Worm (Caenorhabditis elegans) whole organism, young adult: ENCODE results near the gene nduv-3.

ENCODE experiments used
- B0019.2 ChIP-seq: fragments of 200-800 bp; sonication (Bioruptor generic); conservative IDR thresholded peaks from 2 replicates; pipeline ENCODE4 v1.3.6; 2022; ENCODE audit warnings: missing genetic modification reagents, missing genetic modification characterization, missing compliant biosample characterization
- B0035.1 ChIP-seq: sonication (generic microtip); optimal IDR thresholded peaks from 2 replicates; lab custom pipeline; 2016; ENCODE audit warnings: missing genetic modification characterization, mild to moderate bottlenecking, missing compliant biosample characterization, missing genotype, missing genetic modification reagents
- D2030.7 ChIP-seq: fragments of 200-800 bp; sonication (Bioruptor generic); IDR thresholded peaks from 2 replicates; pipeline ENCODE4 v1.3.6; 2022; ENCODE audit warnings: missing genetic modification reagents, missing genetic modification characterization, missing compliant biosample characterization
- F33H1.4 ChIP-seq: fragments of 200-800 bp; sonication (Bioruptor generic); IDR thresholded peaks from 2 replicates; pipeline ENCODE4 v1.3.6; 2022; ENCODE audit warnings: missing genetic modification reagents, missing genetic modification characterization, missing compliant biosample characterization
- F39B2.1 ChIP-seq: fragments of 200-800 bp; sonication (Bioruptor generic); IDR thresholded peaks from 2 replicates; pipeline ENCODE4 v1.3.6; 2022; ENCODE audit warnings: missing genetic modification reagents, missing genetic modification characterization, missing compliant biosample characterization
- F57C9.4 ChIP-seq: sonication (generic microtip); optimal IDR thresholded peaks from 2 replicates; lab custom pipeline; 2017; ENCODE audit warnings: mild to moderate bottlenecking, missing genetic modification characterization, missing compliant biosample characterization
- T07F8.4 ChIP-seq: sonication (generic microtip); optimal IDR thresholded peaks from 2 replicates; lab custom pipeline; 2016; ENCODE audit warnings: mild to moderate bottlenecking, missing genetic modification characterization, moderate library complexity, missing compliant biosample characterization
- T26A5.8 ChIP-seq: sonication (generic microtip); optimal IDR thresholded peaks from 2 replicates; lab custom pipeline; 2016; ENCODE audit warnings: missing genetic modification characterization, missing compliant biosample characterization
- Y56A3A.18 ChIP-seq: fragments of 200-800 bp; sonication (Bioruptor generic); IDR thresholded peaks from 2 replicates; pipeline ENCODE4 v1.3.6; 2022; ENCODE audit warnings: missing genetic modification reagents, missing genetic modification characterization, missing compliant biosample characterization
- Y79H2A.3 ChIP-seq: fragments of 200-800 bp; sonication (Bioruptor generic); conservative IDR thresholded peaks from 2 replicates; pipeline ENCODE4 v1.3.6; 2022; ENCODE audit warnings: missing genetic modification reagents, missing genetic modification characterization, missing compliant biosample characterization
- ama-1 ChIP-seq, 3 experiments: fragments of 150-350 bp in 1 of 3; sonication (generic microtip) in 2 of 3; optimal IDR thresholded peaks; 2 replicates each; lab custom pipeline; 2014 to 2018; ENCODE audit warnings: missing biosample characterization in 2 of 3, missing genetic modification characterization in 2 of 3, missing genetic modification reagents in 2 of 3
- aptf-3 ChIP-seq: fragments of 200-800 bp; sonication (Bioruptor generic); IDR thresholded peaks from 2 replicates; pipeline ENCODE4 v1.3.6; 2022; ENCODE audit warnings: missing genetic modification characterization, missing compliant biosample characterization
- atf-7 ChIP-seq: sonication (generic microtip); optimal IDR thresholded peaks from 2 replicates; lab custom pipeline; 2017; ENCODE audit warnings: mild to moderate bottlenecking, missing genetic modification characterization, missing compliant biosample characterization
- athp-1 ChIP-seq: sonication (generic microtip); optimal IDR thresholded peaks from 2 replicates; lab custom pipeline; 2017; ENCODE audit warnings: mild to moderate bottlenecking, missing genetic modification characterization, missing compliant biosample characterization
- attf-5 ChIP-seq: fragments of 200-800 bp; sonication (Bioruptor generic); optimal IDR thresholded peaks from 2 replicates; lab custom pipeline; 2018; ENCODE audit warnings: mild to moderate bottlenecking, missing genetic modification characterization, missing compliant biosample characterization
- cebp-2 ChIP-seq: fragments of 200-800 bp; sonication (Bioruptor generic); IDR thresholded peaks from 2 replicates; pipeline ENCODE4 v1.3.6; 2022; ENCODE audit warnings: missing genetic modification characterization, missing compliant biosample characterization
- ceh-58 ChIP-seq: fragments of 200-800 bp; sonication (Bioruptor generic); IDR thresholded peaks from 2 replicates; pipeline ENCODE4 v1.3.6; 2022; ENCODE audit warnings: missing genetic modification characterization, missing compliant biosample characterization
- die-1 ChIP-seq: sonication (generic microtip); optimal IDR thresholded peaks from 2 replicates; lab custom pipeline; 2016; ENCODE audit warnings: missing genotype, mild to moderate bottlenecking, missing genetic modification characterization, missing compliant biosample characterization
- dox-1 ChIP-seq: fragments of 200-800 bp; sonication (Bioruptor generic); IDR thresholded peaks from 2 replicates; pipeline ENCODE4 v1.3.6; 2022; ENCODE audit warnings: missing genetic modification reagents, missing genetic modification characterization, missing compliant biosample characterization
- egl-44 ChIP-seq: fragments of 200-800 bp; sonication (Bioruptor generic); IDR thresholded peaks from 2 replicates; pipeline ENCODE4 v1.3.6; 2022; ENCODE audit warnings: missing genetic modification reagents, missing genetic modification characterization, missing compliant biosample characterization
- hlh-12 ChIP-seq: sonication (generic microtip); optimal IDR thresholded peaks from 2 replicates; lab custom pipeline; 2016; ENCODE audit warnings: missing genetic modification characterization, missing compliant biosample characterization
- hmg-1.2 ChIP-seq: fragments of 200-800 bp; sonication (Bioruptor generic); IDR thresholded peaks from 2 replicates; pipeline ENCODE4 v1.3.6; 2022; ENCODE audit warnings: missing genetic modification reagents, missing genetic modification characterization, missing compliant biosample characterization
- hrde-1 ChIP-seq: sonication (generic microtip); optimal IDR thresholded peaks from 2 replicates; lab custom pipeline; 2016; ENCODE audit warnings: missing genetic modification characterization, mild to moderate bottlenecking, missing compliant biosample characterization, moderate library complexity, missing genotype, missing genetic modification reagents, borderline replicate concordance
- let-607 ChIP-seq, 2 experiments: fragments of 200-800 bp in 1 of 2; sonication (Bioruptor generic) in 1 of 2; sonication (generic microtip) in 1 of 2; optimal IDR thresholded peaks; 2 replicates each; lab custom pipeline; 2016 to 2018; ENCODE audit warnings: mild to moderate bottlenecking in 2 of 2, missing compliant biosample characterization in 2 of 2, missing genetic modification characterization in 2 of 2, moderate library complexity in 2 of 2, missing genotype in 1 of 2
- lin-26 ChIP-seq: fragments of 200-800 bp; sonication (Bioruptor generic); IDR thresholded peaks from 2 replicates; pipeline ENCODE4 v1.3.6; 2022; ENCODE audit warnings: missing genetic modification reagents, missing genetic modification characterization, missing compliant biosample characterization
- lin-54 ChIP-seq: fragments of 200-800 bp; sonication (Bioruptor generic); optimal IDR thresholded peaks from 2 replicates; lab custom pipeline; 2018; ENCODE audit warnings: mild to moderate bottlenecking, missing genetic modification characterization, missing compliant biosample characterization
- mes-4 ChIP-seq: sonication (generic microtip); optimal IDR thresholded peaks from 2 replicates; lab custom pipeline; 2016; ENCODE audit warnings: missing genotype, missing genetic modification characterization, missing compliant biosample characterization
- nfyb-1 ChIP-seq: fragments of 200-800 bp; sonication (Bioruptor generic); IDR thresholded peaks from 2 replicates; pipeline ENCODE4 v1.3.6; 2022; ENCODE audit warnings: missing genetic modification reagents, missing genetic modification characterization, missing compliant biosample characterization
- nhr-179 ChIP-seq: sonication (generic microtip); optimal IDR thresholded peaks from 2 replicates; lab custom pipeline; 2016; ENCODE audit warnings: mild to moderate bottlenecking, missing genetic modification characterization, missing compliant biosample characterization
- pbrm-1 ChIP-seq: fragments of 200-800 bp; sonication (Bioruptor generic); IDR thresholded peaks from 2 replicates; pipeline ENCODE4 v1.3.6; 2022; ENCODE audit warnings: missing genetic modification reagents, missing genetic modification characterization, missing compliant biosample characterization
- rec-8 ChIP-seq, 2 experiments: sonication (generic microtip); optimal IDR thresholded peaks; 2 replicates each; lab custom pipeline; 2016; ENCODE audit warnings: mild to moderate bottlenecking in 2 of 2, missing genetic modification characterization in 2 of 2, missing genetic modification reagents in 2 of 2, missing genotype in 2 of 2, missing biosample characterization in 1 of 2, missing compliant biosample characterization in 1 of 2, moderate library complexity in 1 of 2
- sea-2 ChIP-seq: fragments of 200-800 bp; sonication (Bioruptor generic); IDR thresholded peaks from 2 replicates; pipeline ENCODE4 v1.3.6; 2022; ENCODE audit warnings: missing genetic modification characterization, missing compliant biosample characterization
- snpc-3.4 ChIP-seq: sonication (generic microtip); optimal IDR thresholded peaks from 2 replicates; lab custom pipeline; 2017; ENCODE audit warnings: missing genetic modification characterization, mild to moderate bottlenecking, missing compliant biosample characterization, antibody characterized with exemption, moderate library complexity, missing genotype, missing genetic modification reagents
- snpc-4 ChIP-seq, 5 experiments: fragments of 150-350 bp in 1 of 5; sonication (generic microtip) in 4 of 5; optimal IDR thresholded peaks; 2 replicates each; lab custom pipeline; 2014 to 2018; ENCODE audit warnings: missing genetic modification characterization in 5 of 5, missing biosample characterization in 3 of 5, antibody characterized with exemption in 2 of 5, mild to moderate bottlenecking in 2 of 5, missing compliant biosample characterization in 2 of 5, missing genotype in 2 of 5, moderate library complexity in 2 of 5, missing genetic modification reagents in 1 of 5
- tbp1 ChIP-seq: fragments of 200-800 bp; sonication (Bioruptor generic); optimal IDR thresholded peaks from 2 replicates; lab custom pipeline; 2018; ENCODE audit warnings: mild to moderate bottlenecking, missing genetic modification characterization, missing compliant biosample characterization
- tlf-1 ChIP-seq: fragments of 200-800 bp; sonication (Bioruptor generic); optimal IDR thresholded peaks from 2 replicates; lab custom pipeline; 2018; ENCODE audit warnings: mild to moderate bottlenecking, missing genetic modification characterization, missing compliant biosample characterization
- zim-3 ChIP-seq: sonication (generic microtip); optimal IDR thresholded peaks from 2 replicates; lab custom pipeline; 2017; ENCODE audit warnings: mild to moderate bottlenecking, missing genetic modification characterization, moderate library complexity, missing compliant biosample characterization
- ztf-18 ChIP-seq: sonication (generic microtip); optimal IDR thresholded peaks from 2 replicates; lab custom pipeline; 2016; ENCODE audit warnings: missing genotype, mild to moderate bottlenecking, missing genetic modification characterization, missing compliant biosample characterization
- ztf-25 ChIP-seq: fragments of 200-800 bp; sonication (Bioruptor generic); IDR thresholded peaks from 2 replicates; pipeline ENCODE4 v1.3.6; 2022; ENCODE audit warnings: missing genetic modification reagents, missing genetic modification characterization, missing compliant biosample characterization
- ztf-26 ChIP-seq: sonication (generic microtip); optimal IDR thresholded peaks from 2 replicates; lab custom pipeline; 2017; ENCODE audit warnings: missing genetic modification characterization, missing compliant biosample characterization

Gene nduv-3

DNA sequence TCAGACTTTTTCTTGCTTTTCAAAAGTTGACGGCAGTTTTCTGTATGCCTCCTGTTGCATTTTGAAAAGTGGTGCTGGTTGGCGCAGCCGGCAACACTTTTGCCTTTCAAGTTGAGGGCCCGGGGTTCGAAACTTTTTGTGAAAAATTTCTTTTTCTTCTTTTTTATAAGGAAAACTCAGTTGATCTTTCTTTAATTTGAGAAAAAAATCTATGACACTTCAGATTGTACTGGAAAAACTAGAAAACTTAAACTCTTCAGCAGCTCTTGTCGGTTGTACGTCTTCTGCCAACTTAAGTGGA lies 23.7 kb downstream of the nduv-3 start (continued):
- TF ChIP-seq ama-1 (optimal IDR thresholded peaks at IDR 0.05; lab: Kevin White, UChicago) (no peak), ama-1 (GFP tag; optimal IDR thresholded peaks at IDR 0.05; lab: Kevin White, UChicago) (peak; percentile 3 to 91), lin-54 (GFP tag; lab: Kevin White, UChicago) (peak; percentile 50), snpc-4 (GFP tag; optimal IDR thresholded peaks at IDR 0.05; lab: Kevin White, UChicago) (peak; percentile 24), snpc-4 (tag; optimal IDR thresholded peaks at IDR 0.05; lab: Kevin White, UChicago) (peak in 1 of 4 experiments; percentile 7), B0019.2 (GFP tag; lab: Robert Waterston, UW) (no peak), F57C9.4 (tag; lab: Kevin White, UChicago) (no peak), F39B2.1 (GFP tag; lab: Robert Waterston, UW) (no peak), ztf-26 (peak; percentile 25), die-1 (tag; lab: Kevin White, UChicago) (peak; percentile 94), Y79H2A.3 (0 out of 2 replicates have a peak, but pooled peaks have one; percentile 62), tbp1 (GFP tag; lab: Kevin White, UChicago) (peak; percentile 98), sea-2 (GFP tag; lab: Robert Waterston, UW) (no peak), snpc-3.4 (tag; lab: Kevin White, UChicago) (peak; percentile 72), ceh-58 (no peak), attf-5 (GFP tag; lab: Kevin White, UChicago) (peak; percentile 46), atf-7 (tag; lab: Kevin White, UChicago) (peak; percentile 6), aptf-3 (no peak), hrde-1 (tag; lab: Kevin White, UChicago) (peak; percentile 24), pbrm-1 (GFP tag; lab: Robert Waterston, UW) (peak; percentile 48; the same call in 1 of the 2 replicates), T26A5.8 (peak; percentile 60), hmg-1.2 (GFP tag; lab: Robert Waterston, UW) (peak; percentile 36; the same call in 1 of the 2 replicates), D2030.7 (GFP tag; lab: Robert Waterston, UW) (peak; percentile 30; the same call in 1 of the 2 replicates), B0035.1 (tag; lab: Kevin White, UChicago) (no peak), lin-26 (GFP tag; lab: Robert Waterston, UW) (peak; percentile 90), nhr-179 (tag; lab: Kevin White, UChicago) (peak; percentile 13), ztf-25 (GFP tag; lab: Robert Waterston, UW) (peak; percentile 87), Y56A3A.18 (GFP tag; lab: Robert Waterston, UW) (0 out of 2 replicates have a peak, but pooled peaks have one; percentile 8), tlf-1 (GFP tag; lab: Kevin White, UChicago) (peak; percentile 16), mes-4 (tag; lab: Kevin White, UChicago) (no peak), F33H1.4 (GFP tag; lab: Robert Waterston, UW) (0 out of 2 replicates have a peak, but pooled peaks have one; percentile 18), hlh-12 (no peak), zim-3 (peak; percentile 16), let-607 (tag; optimal IDR thresholded peaks at IDR 0.05; lab: Kevin White, UChicago) (peak; percentile 7 to 38), nfyb-1 (GFP tag; lab: Robert Waterston, UW) (0 out of 2 replicates have a peak, but pooled peaks have one; percentile 19), T07F8.4 (tag; lab: Kevin White, UChicago) (peak; percentile 24), rec-8 (tag; optimal IDR thresholded peaks at IDR 0.05; lab: Kevin White, UChicago) (peak; percentile 30 to 79), cebp-2 (GFP tag; lab: Robert Waterston, UW) (0 out of 2 replicates have a peak, but pooled peaks have one; percentile 65), ztf-18 (tag; lab: Kevin White, UChicago) (peak; percentile 59), egl-44 (GFP tag; lab: Robert Waterston, UW) (peak; percentile 50; the same call in 1 of the 2 replicates), athp-1 (tag; lab: Kevin White, UChicago) (peak; percentile 56), dox-1 (peak; percentile 38; the same call in 1 of the 2 replicates)
